Fruit fly (Drosophila melanogaster): ENCODE measurements around the gene hoip.
A peak's percentile ranks its signal among the peaks of the same experiment; 100 is the strongest.

The hoip gene

dm6 chr2L:9698092-9698922, 1.3 kb upstream of the hoip start:
- TF ChIP-seq CG12605 (GFP tag; IDR thresholded peaks at IDR 0.05) = 0 out of 2 replicates have a peak, but pooled peaks have one; percentile 32
- TF ChIP-seq CG4496 (GFP tag; IDR thresholded peaks at IDR 0.05) = no peak
- TF ChIP-seq CG9948 (tag; optimal IDR thresholded peaks at IDR 0.05) = no peak
- peak; percentile 1 for TF ChIP-seq Pif1A (GFP tag; optimal IDR thresholded peaks at IDR 0.05)
- TF ChIP-seq CG8159 (tag; optimal IDR thresholded peaks at IDR 0.05) = no peak
- no peak for TF ChIP-seq EcR (GFP tag; optimal IDR thresholded peaks at IDR 0.05)
- TF ChIP-seq fd96Ca (GFP tag; IDR thresholded peaks at IDR 0.05) = no peak

dm6 chr2L:9698923-9699493, 583 bp upstream of the hoip start, which contains the start of gene Pka-C1:
TSS of gene Pka-C1 (minus strand) at chr2L:9699297.
- TF ChIP-seq CG15710 (tag; optimal IDR thresholded peaks at IDR 0.05) = no peak
- TF ChIP-seq EcR (GFP tag; optimal IDR thresholded peaks at IDR 0.05) = no peak
- TF ChIP-seq CG4496 (GFP tag; IDR thresholded peaks at IDR 0.05) = peak; percentile 60
- no peak for TF ChIP-seq Pif1A (GFP tag; optimal IDR thresholded peaks at IDR 0.05)
- peak; percentile 21 for TF ChIP-seq CG13204 (GFP tag; optimal IDR thresholded peaks at IDR 0.05)
- TF ChIP-seq CG12605 (GFP tag; IDR thresholded peaks at IDR 0.05) = peak; percentile 62; the same call in 1 of the 2 replicates
- no peak for TF ChIP-seq CG9948 (tag; optimal IDR thresholded peaks at IDR 0.05)
- no peak for TF ChIP-seq CG14655 (GFP tag; optimal IDR thresholded peaks at IDR 0.05)
- peak; percentile 7 for TF ChIP-seq Snoo (tag; optimal IDR thresholded peaks at IDR 0.05)
- no peak for TF ChIP-seq gl (tag; optimal IDR thresholded peaks at IDR 0.05)
- TF ChIP-seq CG8301 (tag; optimal IDR thresholded peaks at IDR 0.05) = no peak
- peak; percentile 22 for TF ChIP-seq Ets98B (GFP tag; IDR thresholded peaks at IDR 0.05)
- no peak for TF ChIP-seq D1 (tag; optimal IDR thresholded peaks at IDR 0.05)
- peak; percentile 38; the same call in 1 of the 2 replicates for TF ChIP-seq CG32121 (GFP tag; IDR thresholded peaks at IDR 0.05)
- peak; percentile 62; the same call in 2 of the 3 replicates for TF ChIP-seq fd96Ca (GFP tag; IDR thresholded peaks at IDR 0.05)
- TF ChIP-seq CG34367 (tag; optimal IDR thresholded peaks at IDR 0.05) = no peak
- no peak for TF ChIP-seq CG8159 (tag; optimal IDR thresholded peaks at IDR 0.05)
- no peak for TF ChIP-seq Pif1B (GFP tag; optimal IDR thresholded peaks at IDR 0.05)
- no peak for TF ChIP-seq rn (GFP tag; IDR thresholded peaks at IDR 0.05)
- TF ChIP-seq CG10348 (GFP tag; IDR thresholded peaks at IDR 0.05) = no peak
- peak; percentile 1 for TF ChIP-seq CG17806 (tag; optimal IDR thresholded peaks at IDR 0.05)

dm6 chr2L:9700454-9700853, 863 bp downstream of the hoip start, which contains the start of gene pelo:
TSS of gene pelo (plus strand) at chr2L:9700810.
- TF ChIP-seq CG8159 (tag; optimal IDR thresholded peaks at IDR 0.05) = peak; percentile 43
- no peak for TF ChIP-seq CG12605 (GFP tag; IDR thresholded peaks at IDR 0.05)
- no peak for TF ChIP-seq fd96Ca (GFP tag; IDR thresholded peaks at IDR 0.05)
- no peak for TF ChIP-seq gl (tag; optimal IDR thresholded peaks at IDR 0.05)
- TF ChIP-seq CG9948 (tag; optimal IDR thresholded peaks at IDR 0.05) = peak; percentile 23
- TF ChIP-seq CG34367 (tag; optimal IDR thresholded peaks at IDR 0.05) = peak; percentile 39
- peak; percentile 19 for TF ChIP-seq CG8301 (tag; optimal IDR thresholded peaks at IDR 0.05)
- TF ChIP-seq D1 (tag; optimal IDR thresholded peaks at IDR 0.05) = no peak
- no peak for TF ChIP-seq Pif1B (GFP tag; optimal IDR thresholded peaks at IDR 0.05)
- TF ChIP-seq Snoo (tag; optimal IDR thresholded peaks at IDR 0.05) = peak; percentile 47
- no peak for TF ChIP-seq Ets98B (GFP tag; IDR thresholded peaks at IDR 0.05)
- peak; percentile 42 for TF ChIP-seq CG15710 (tag; optimal IDR thresholded peaks at IDR 0.05)
- TF ChIP-seq CG10348 (GFP tag; IDR thresholded peaks at IDR 0.05) = no peak
- peak; percentile 21 for TF ChIP-seq CG17806 (tag; optimal IDR thresholded peaks at IDR 0.05)
- TF ChIP-seq rn (GFP tag; IDR thresholded peaks at IDR 0.05) = no peak
- no peak for TF ChIP-seq CG14655 (GFP tag; optimal IDR thresholded peaks at IDR 0.05)
- TF ChIP-seq EcR (GFP tag; optimal IDR thresholded peaks at IDR 0.05) = peak; percentile 41
- TF ChIP-seq Pif1A (GFP tag; optimal IDR thresholded peaks at IDR 0.05) = no peak
- no peak for TF ChIP-seq CG13204 (GFP tag; optimal IDR thresholded peaks at IDR 0.05)
- TF ChIP-seq CG32121 (GFP tag; IDR thresholded peaks at IDR 0.05) = 0 out of 2 replicates have a peak, but pooled peaks have one; percentile 26
- peak; percentile 47; the same call in 1 of the 3 replicates for TF ChIP-seq CG4496 (GFP tag; IDR thresholded peaks at IDR 0.05)

- TF ChIP-seq D1 (tag; optimal IDR thresholded peaks at IDR 0.05) (no peak), CG34367 (tag; optimal IDR thresholded peaks at IDR 0.05) (no peak), CG4496 (GFP tag; IDR thresholded peaks at IDR 0.05) (no peak), CG9948 (tag; optimal IDR thresholded peaks at IDR 0.05) (no peak), CG17806 (tag; optimal IDR thresholded peaks at IDR 0.05) (no peak), CG15710 (tag; optimal IDR thresholded peaks at IDR 0.05) (no peak), CG8159 (tag; optimal IDR thresholded peaks at IDR 0.05) (no peak), CG32121 (GFP tag; IDR thresholded peaks at IDR 0.05) (no peak), CG10348 (GFP tag; IDR thresholded peaks at IDR 0.05) (no peak), CG8301 (tag; optimal IDR thresholded peaks at IDR 0.05) (no peak), CG14655 (GFP tag; optimal IDR thresholded peaks at IDR 0.05) (no peak), EcR (GFP tag; optimal IDR thresholded peaks at IDR 0.05) (no peak)
These were observed 3.4 kb downstream of the hoip start for dm6 chr2L:9703000-9703399.

- TF ChIP-seq CG32121 (GFP tag; IDR thresholded peaks at IDR 0.05) (no peak), fd96Ca (GFP tag; IDR thresholded peaks at IDR 0.05) (no peak), D1 (tag; optimal IDR thresholded peaks at IDR 0.05) (no peak), CG15710 (tag; optimal IDR thresholded peaks at IDR 0.05) (no peak), CG10348 (GFP tag; IDR thresholded peaks at IDR 0.05) (no peak), CG17806 (tag; optimal IDR thresholded peaks at IDR 0.05) (no peak), gl (tag; optimal IDR thresholded peaks at IDR 0.05) (no peak), EcR (GFP tag; optimal IDR thresholded peaks at IDR 0.05) (no peak), Ets98B (GFP tag; IDR thresholded peaks at IDR 0.05) (peak; percentile 4; the same call in 1 of the 2 replicates)
These were observed 4.8 kb downstream of the hoip start for dm6 chr2L:9704343-9704742.

Data from whole organism, pupa.